Worm (Caenorhabditis elegans) whole organism, L1 larva: ENCODE data around the gene F41E6.17.

Experiments
- dpl-1 ChIP-seq, 3 experiments: fragments of 150-350 bp in 2 of 3; sonication (generic microtip) in 1 of 3; optimal IDR thresholded peaks; 2 replicates each; lab custom pipeline; 2014 to 2017; ENCODE audit warnings: missing biosample characterization in 3 of 3, missing genetic modification characterization in 3 of 3, missing genetic modification reagents in 3 of 3
- elt-2 ChIP-seq: sonication (generic microtip); optimal IDR thresholded peaks from 2 replicates; lab custom pipeline; 2016; ENCODE audit warnings: missing genetic modification characterization, mild to moderate bottlenecking, inconsistent platforms, missing compliant biosample characterization, missing genetic modification reagents
- elt-3 ChIP-seq, 6 experiments: fragments of 150-350 bp in 1 of 6; sonication (generic microtip); optimal IDR thresholded peaks; 2 replicates each; lab custom pipeline; 2017 to 2018; ENCODE audit warnings: missing biosample characterization in 6 of 6, missing genetic modification characterization in 6 of 6, inconsistent platforms in 1 of 6
- irx-1 ChIP-seq: sonication (generic microtip); optimal IDR thresholded peaks from 2 replicates; lab custom pipeline; 2016; ENCODE audit warnings: missing genetic modification characterization, missing compliant biosample characterization
- lin-35 ChIP-seq, 2 experiments: fragments of 150-350 bp; optimal IDR thresholded peaks; 2 replicates each; lab custom pipeline; 2014; ENCODE audit warnings: missing biosample characterization in 2 of 2, missing genetic modification characterization in 2 of 2, missing genetic modification reagents in 2 of 2
- mdl-1 ChIP-seq, 2 experiments: fragments of 150-350 bp; optimal IDR thresholded peaks; 2 replicates each; lab custom pipeline; 2014 to 2017; ENCODE audit warnings: missing biosample characterization in 2 of 2, missing genetic modification characterization in 2 of 2, inconsistent platforms in 1 of 2
- nhr-20 ChIP-seq: sonication (generic microtip); optimal IDR thresholded peaks from 2 replicates; lab custom pipeline; 2016; ENCODE audit warnings: mild to moderate bottlenecking, missing genetic modification characterization, missing compliant biosample characterization
- nhr-28 ChIP-seq: fragments of 150-350 bp; optimal IDR thresholded peaks from 2 replicates; lab custom pipeline; 2014; ENCODE audit warnings: missing biosample characterization, missing genetic modification characterization
- pag-3 ChIP-seq: sonication (generic microtip); optimal IDR thresholded peaks from 2 replicates; lab custom pipeline; 2017; ENCODE audit warnings: missing genetic modification characterization, mild to moderate bottlenecking, missing compliant biosample characterization, antibody characterized with exemption, borderline replicate concordance; ENCODE audit not compliant: insufficient read depth
- rnt-1 ChIP-seq: sonication (generic microtip); optimal IDR thresholded peaks from 2 replicates; lab custom pipeline; 2016; ENCODE audit warnings: mild to moderate bottlenecking, missing genetic modification characterization, moderate library complexity, missing compliant biosample characterization
- ztf-11 ChIP-seq, 2 experiments: sonication (generic microtip); optimal IDR thresholded peaks; 2 replicates each; lab custom pipeline; 2016 to 2017; ENCODE audit warnings: missing genetic modification characterization in 2 of 2, missing biosample characterization in 1 of 2, missing compliant biosample characterization in 1 of 2

DNA sequence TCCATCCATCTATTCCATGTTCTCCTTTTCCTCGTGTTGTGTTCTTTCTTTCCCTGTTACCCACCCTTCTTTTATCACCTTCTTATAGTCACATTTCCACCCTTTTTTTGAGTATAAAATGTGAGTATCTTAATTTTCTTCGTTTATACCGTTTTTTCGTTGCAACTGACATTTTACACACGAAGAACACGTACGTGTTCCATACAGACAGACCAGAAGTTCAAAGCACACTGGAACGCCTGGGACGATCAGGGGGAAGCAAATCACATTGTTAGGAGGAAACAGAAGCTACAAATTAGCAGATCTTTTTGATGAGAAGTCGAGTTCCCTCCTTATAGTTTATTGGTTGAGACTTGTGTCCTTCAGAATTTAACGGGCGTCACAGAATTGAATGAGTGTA is 8.2 kb upstream of the F41E6.17 start:
- no peak for TF ChIP-seq irx-1 (tag; lab: Kevin White, UChicago)
- no peak for TF ChIP-seq elt-3 (tag; optimal IDR thresholded peaks at IDR 0.05; lab: Kevin White, UChicago)
- TF ChIP-seq ztf-11 (tag; optimal IDR thresholded peaks at IDR 0.05; lab: Kevin White, UChicago), result no peak
- TF ChIP-seq mdl-1 (tag; optimal IDR thresholded peaks at IDR 0.05; lab: Kevin White, UChicago), result no peak
- TF ChIP-seq nhr-28 (tag; lab: Kevin White, UChicago), result no peak
- TF ChIP-seq nhr-20, result no peak
- no peak for TF ChIP-seq elt-2 (tag; lab: Kevin White, UChicago)
- TF ChIP-seq lin-35 (GFP tag; optimal IDR thresholded peaks at IDR 0.05; lab: Kevin White, UChicago), result no peak
- TF ChIP-seq dpl-1 (GFP tag; optimal IDR thresholded peaks at IDR 0.05; lab: Kevin White, UChicago), result no peak
- no peak for TF ChIP-seq pag-3
- no peak for TF ChIP-seq rnt-1
